Worm (Caenorhabditis elegans): ENCODE measurements around the gene mca-3.

ce11 chrIV:3053428-3053827 is 79.5 kb downstream of the mca-3 start, which contains the start of gene ivph-3:
- TF ChIP-seq pqm-1 (tag; optimal IDR thresholded peaks at IDR 0.05) (no peak), nhr-76 (tag; optimal IDR thresholded peaks at IDR 0.05) (no peak), nhr-28 (tag; optimal IDR thresholded peaks at IDR 0.05) (no peak), R02D3.7 (tag; optimal IDR thresholded peaks at IDR 0.05) (no peak), sea-2 (GFP tag; optimal IDR thresholded peaks at IDR 0.05) (no peak), nhr-237 (tag; optimal IDR thresholded peaks at IDR 0.05) (no peak), nfya-1 (tag; optimal IDR thresholded peaks at IDR 0.05; ENCODE audit: insufficient read depth) (no peak)
